Worm (Caenorhabditis elegans) whole organism, midembryonic: ENCODE measurements around the gene F42A8.1.

Source experiments
- cog-1 ChIP-seq: sonication (generic microtip); optimal IDR thresholded peaks from 2 replicates; lab custom pipeline; 2016; ENCODE audit warnings: missing genetic modification characterization, missing compliant biosample characterization
- med-1 ChIP-seq: sonication (generic microtip); optimal IDR thresholded peaks from 2 replicates; lab custom pipeline; 2017; ENCODE audit warnings: missing genetic modification characterization, mild to moderate bottlenecking, missing compliant biosample characterization, antibody characterized with exemption, missing genetic modification reagents; ENCODE audit not compliant: insufficient read depth

ce11 chrII:9325555-9325954 is 20.8 kb downstream of the F42A8.1 start:
- no peak for TF ChIP-seq med-1 (GFP tag; lab: Kevin White, UChicago)
- no peak for TF ChIP-seq cog-1
